Comparison of ENCODE assay signal across 5 worm cellular contexts in the genomic region with DNA sequence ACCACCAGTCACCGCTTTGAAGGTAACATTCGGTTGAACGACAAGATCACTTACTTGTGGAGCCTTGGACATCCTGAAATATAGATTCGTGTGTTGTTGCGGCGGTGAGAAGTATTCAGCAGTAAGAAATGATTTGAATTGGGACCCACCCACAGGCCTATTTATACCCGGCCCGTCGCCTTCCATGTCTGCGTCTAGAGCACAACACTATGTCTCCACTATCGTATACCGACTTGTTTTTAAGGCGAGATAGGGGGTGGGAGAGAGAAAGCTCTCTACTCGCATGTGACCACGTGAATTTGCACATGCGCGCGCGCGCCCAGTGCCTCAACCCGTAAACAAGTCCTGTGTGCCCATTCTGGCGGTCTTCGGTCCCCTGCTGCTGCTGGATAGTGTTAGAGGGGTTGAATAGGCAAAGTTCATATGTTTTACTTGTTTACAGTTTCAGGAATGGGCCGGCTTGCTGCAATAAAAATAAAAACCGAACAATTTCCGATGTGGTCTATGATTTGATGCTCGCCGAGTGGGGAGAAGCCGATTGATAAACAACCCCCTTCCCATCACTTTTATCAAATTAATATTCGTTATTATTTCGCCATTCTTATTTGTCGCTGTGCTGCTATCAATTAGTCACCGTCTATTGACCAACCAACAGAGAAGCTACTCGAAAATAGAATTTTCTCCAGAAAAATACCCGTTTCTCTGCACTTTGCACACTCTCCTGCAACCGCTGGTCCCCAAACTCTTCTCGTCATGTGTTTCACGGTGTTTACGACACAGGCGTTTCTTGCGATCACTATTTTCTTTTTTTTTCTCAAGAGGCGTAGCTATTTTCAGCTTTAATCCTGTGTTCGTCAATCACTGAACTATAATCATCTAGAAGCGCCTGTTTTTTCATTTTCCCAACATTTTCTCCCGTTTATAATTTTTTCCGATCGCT.
TF ChIP-seq lines count a peak whose summit lies in the region.

No protein-coding gene starts in this region.

TF ChIP-seq in whole organism, L1 larva, 84 proteins besides CTCF, POLR2A, EP300 and RAD21 (continued from another document and continues in another):
- TF ChIP-seq F16B12.6 (tag; optimal IDR thresholded peaks at IDR 0.05; lab: Kevin White, UChicago): no peak
- TF ChIP-seq unc-86 (tag; optimal IDR thresholded peaks at IDR 0.05; lab: Kevin White, UChicago): peak; percentile 69
- TF ChIP-seq fos-1 (tag; optimal IDR thresholded peaks at IDR 0.05; lab: Kevin White, UChicago): no peak
- no peak for TF ChIP-seq ceh-63 (GFP tag; optimal IDR thresholded peaks at IDR 0.05; lab: Kevin White, UChicago)
- TF ChIP-seq hlh-17 (GFP tag; optimal IDR thresholded peaks at IDR 0.05; lab: Kevin White, UChicago; ENCODE audit: borderline replicate concordance): no peak
- TF ChIP-seq ceh-8 (GFP tag; optimal IDR thresholded peaks at IDR 0.05; lab: Kevin White, UChicago): no peak
- no peak for TF ChIP-seq ceh-90 (tag; optimal IDR thresholded peaks at IDR 0.05; lab: Kevin White, UChicago)
- peak; percentile 47 for TF ChIP-seq sox-4 (tag; optimal IDR thresholded peaks at IDR 0.05; lab: Kevin White, UChicago)
- TF ChIP-seq xbp-1 (tag; optimal IDR thresholded peaks at IDR 0.05; lab: Kevin White, UChicago): peak; percentile 30
- TF ChIP-seq dpl-1 (GFP tag; optimal IDR thresholded peaks at IDR 0.05; lab: Kevin White, UChicago): peak; percentile 39 to 49 (median 40)
- TF ChIP-seq efl-3 (GFP tag; optimal IDR thresholded peaks at IDR 0.05; lab: Kevin White, UChicago): no peak
- TF ChIP-seq lin-14 (GFP tag; optimal IDR thresholded peaks at IDR 0.05; lab: Kevin White, UChicago): peak; percentile 94
- no peak for TF ChIP-seq mab-9 (GFP tag; IDR thresholded peaks at IDR 0.05; lab: Robert Waterston, UW)
- TF ChIP-seq snpc-4 (tag; optimal IDR thresholded peaks at IDR 0.05; lab: Kevin White, UChicago): peak; percentile 31
- peak; percentile 59 for TF ChIP-seq elt-2 (tag; optimal IDR thresholded peaks at IDR 0.05; lab: Kevin White, UChicago)
- peak; percentile 61 to 86 for TF ChIP-seq lsy-2 (tag; optimal IDR thresholded peaks at IDR 0.05; lab: Kevin White, UChicago)
- TF ChIP-seq tlp-1 (tag; optimal IDR thresholded peaks at IDR 0.05; lab: Kevin White, UChicago): no peak
- peak; percentile 61 for TF ChIP-seq rnt-1 (tag; optimal IDR thresholded peaks at IDR 0.05; lab: Kevin White, UChicago)
- TF ChIP-seq egl-13 (tag; optimal IDR thresholded peaks at IDR 0.05; lab: Kevin White, UChicago): peak; percentile 65
- peak; percentile 28 for TF ChIP-seq irx-1 (tag; optimal IDR thresholded peaks at IDR 0.05; lab: Kevin White, UChicago)
- peak; percentile 85 for TF ChIP-seq fkh-10 (GFP tag; optimal IDR thresholded peaks at IDR 0.05; lab: Kevin White, UChicago)
- peak in 1 of 2 experiments; percentile 93 for TF ChIP-seq mdl-1 (tag; optimal IDR thresholded peaks at IDR 0.05; lab: Kevin White, UChicago)
- TF ChIP-seq aly-2 (tag; optimal IDR thresholded peaks at IDR 0.05; lab: Kevin White, UChicago): no peak
- peak; percentile 55 for TF ChIP-seq ztf-4 (tag; optimal IDR thresholded peaks at IDR 0.05; lab: Kevin White, UChicago)

TF ChIP-seq in whole organism, L2 larva, 48 proteins besides CTCF, POLR2A, EP300 and RAD21 (continued from another document):
- peak; percentile 52 for TF ChIP-seq ama-1 (optimal IDR thresholded peaks at IDR 0.05; lab: Kevin White, UChicago)
- no peak for TF ChIP-seq elt-3 (tag; optimal IDR thresholded peaks at IDR 0.05; lab: Kevin White, UChicago)
- no peak for TF ChIP-seq lin-13 (GFP tag; optimal IDR thresholded peaks at IDR 0.05; lab: Kevin White, UChicago)
- TF ChIP-seq crh-2 (tag; optimal IDR thresholded peaks at IDR 0.05; lab: Kevin White, UChicago): peak; percentile 70
- TF ChIP-seq zag-1 (tag; optimal IDR thresholded peaks at IDR 0.05; lab: Kevin White, UChicago): peak; percentile 14
- TF ChIP-seq Y55F3AM.14 (GFP tag; optimal IDR thresholded peaks at IDR 0.05; lab: Kevin White, UChicago): peak; percentile 57
- no peak for TF ChIP-seq lin-39 (tag; optimal IDR thresholded peaks at IDR 0.05; lab: Kevin White, UChicago)
- no peak for TF ChIP-seq nhr-6 (tag; optimal IDR thresholded peaks at IDR 0.05; lab: Kevin White, UChicago)
- TF ChIP-seq nhr-12 (tag; optimal IDR thresholded peaks at IDR 0.05; lab: Kevin White, UChicago): no peak
- no peak for TF ChIP-seq ztf-1 (GFP tag; conservative IDR thresholded peaks at IDR 0.05; lab: Robert Waterston, UW)
- TF ChIP-seq ztf-11 (tag; optimal IDR thresholded peaks at IDR 0.05; lab: Kevin White, UChicago): no peak
- TF ChIP-seq fos-1 (tag; optimal IDR thresholded peaks at IDR 0.05; lab: Kevin White, UChicago): peak; percentile 38
- TF ChIP-seq sem-4 (tag; optimal IDR thresholded peaks at IDR 0.05; lab: Kevin White, UChicago): peak; percentile 29
TF ChIP-seq in whole organism, L2 larva: peak in this region for 18.

TF ChIP-seq in whole organism, L3 larva, 47 proteins besides CTCF, POLR2A, EP300 and RAD21 (continued from another document):
- no peak for TF ChIP-seq lin-15B (tag; optimal IDR thresholded peaks at IDR 0.05; lab: Kevin White, UChicago)
- peak; percentile 82 for TF ChIP-seq ama-1 (optimal IDR thresholded peaks at IDR 0.05; lab: Kevin White, UChicago)
- no peak for TF ChIP-seq nhr-67 (tag; optimal IDR thresholded peaks at IDR 0.05; lab: Kevin White, UChicago)
- TF ChIP-seq zag-1 (tag; optimal IDR thresholded peaks at IDR 0.05; lab: Kevin White, UChicago): no peak
- TF ChIP-seq nhr-77 (tag; optimal IDR thresholded peaks at IDR 0.05; lab: Kevin White, UChicago): no peak

TF ChIP-seq in whole organism, L4 larva, 104 proteins besides CTCF, POLR2A, EP300 and RAD21 (continued from another document and continues in another):
- TF ChIP-seq ztf-7 (tag; optimal IDR thresholded peaks at IDR 0.05; lab: Kevin White, UChicago): no peak
- TF ChIP-seq zag-1 (tag; optimal IDR thresholded peaks at IDR 0.05; lab: Kevin White, UChicago): no peak
- no peak for TF ChIP-seq snpc-4 (tag; optimal IDR thresholded peaks at IDR 0.05; lab: Kevin White, UChicago)
- no peak for TF ChIP-seq ama-1 (optimal IDR thresholded peaks at IDR 0.05; lab: Kevin White, UChicago)
- peak; percentile 45 for TF ChIP-seq php-3 (GFP tag; IDR thresholded peaks at IDR 0.05; lab: Robert Waterston, UW)
- peak; percentile 65 for TF ChIP-seq tra-1 (GFP tag; IDR thresholded peaks at IDR 0.05; lab: Robert Waterston, UW)
- peak; percentile 71 for TF ChIP-seq nhr-25 (tag; optimal IDR thresholded peaks at IDR 0.05; lab: Kevin White, UChicago; ENCODE audit: borderline replicate concordance, insufficient read depth)
- no peak for TF ChIP-seq nhr-237 (tag; optimal IDR thresholded peaks at IDR 0.05; lab: Kevin White, UChicago)
- TF ChIP-seq nhr-76 (tag; optimal IDR thresholded peaks at IDR 0.05; lab: Kevin White, UChicago): no peak
- TF ChIP-seq ceh-28 (tag; optimal IDR thresholded peaks at IDR 0.05; lab: Kevin White, UChicago): no peak
- peak; percentile 79 for TF ChIP-seq rbr-2 (tag; optimal IDR thresholded peaks at IDR 0.05; lab: Kevin White, UChicago)
- peak; percentile 75 for TF ChIP-seq dve-1 (tag; optimal IDR thresholded peaks at IDR 0.05; lab: Kevin White, UChicago; ENCODE audit: insufficient read depth)
- peak; percentile 40 for TF ChIP-seq nhr-6 (tag; optimal IDR thresholded peaks at IDR 0.05; lab: Kevin White, UChicago)
- TF ChIP-seq unc-62 (GFP tag; optimal IDR thresholded peaks at IDR 0.05 in 1 of 2; lab: Kevin White, UChicago): peak in 1 of 2 experiments; percentile 67
- TF ChIP-seq unc-62 (tag; optimal IDR thresholded peaks at IDR 0.05; lab: Kevin White, UChicago): no peak
- no peak for TF ChIP-seq lir-3 (tag; optimal IDR thresholded peaks at IDR 0.05; lab: Kevin White, UChicago)
- TF ChIP-seq snpc-1.2 (GFP tag; IDR thresholded peaks at IDR 0.05; lab: Robert Waterston, UW): no peak
- no peak for TF ChIP-seq fos-1 (tag; optimal IDR thresholded peaks at IDR 0.05; lab: Kevin White, UChicago)
- no peak for TF ChIP-seq ZK546.5 (tag; optimal IDR thresholded peaks at IDR 0.05; lab: Kevin White, UChicago)
- TF ChIP-seq F44E2.7 (GFP tag; IDR thresholded peaks at IDR 0.05; lab: Robert Waterston, UW): no peak
- 0 out of 2 replicates have a peak, but pooled peaks have one; percentile 14 for TF ChIP-seq nhr-42 (GFP tag; IDR thresholded peaks at IDR 0.05; lab: Robert Waterston, UW)
- no peak for TF ChIP-seq spr-1 (tag; optimal IDR thresholded peaks at IDR 0.05; lab: Kevin White, UChicago)
- TF ChIP-seq daf-8 (GFP tag; IDR thresholded peaks at IDR 0.05; lab: Robert Waterston, UW): no peak
- TF ChIP-seq nhr-111 (GFP tag; optimal IDR thresholded peaks at IDR 0.05; lab: Kevin White, UChicago): no peak
- peak; percentile 60 for TF ChIP-seq hmg-1.1 (GFP tag; IDR thresholded peaks at IDR 0.05; lab: Robert Waterston, UW)
- peak; percentile 82 for TF ChIP-seq dmd-6 (GFP tag; IDR thresholded peaks at IDR 0.05; lab: Robert Waterston, UW)
- TF ChIP-seq mxl-3 (GFP tag; optimal IDR thresholded peaks at IDR 0.05; lab: Kevin White, UChicago): peak; percentile 80
- TF ChIP-seq R02D3.7 (tag; optimal IDR thresholded peaks at IDR 0.05; lab: Kevin White, UChicago): no peak
- TF ChIP-seq daf-12 (tag; optimal IDR thresholded peaks at IDR 0.05; lab: Kevin White, UChicago): no peak
- no peak for TF ChIP-seq F10B5.3 (tag; optimal IDR thresholded peaks at IDR 0.05; lab: Kevin White, UChicago)
- peak; percentile 49 for TF ChIP-seq mes-2 (tag; optimal IDR thresholded peaks at IDR 0.05; lab: Kevin White, UChicago; ENCODE audit: poor library complexity, severe bottlenecking)
- no peak; the same call in none of the 2 replicates for TF ChIP-seq lin-38 (GFP tag; IDR thresholded peaks at IDR 0.05; lab: Robert Waterston, UW)
- no peak for TF ChIP-seq unc-130 (GFP tag; optimal IDR thresholded peaks at IDR 0.05; lab: Kevin White, UChicago)
- 0 out of 4 replicates have a peak, but pooled peaks of 1 of the 2 experiments have one; percentile 35 for TF ChIP-seq madf-5 (GFP tag; IDR thresholded peaks at IDR 0.05; lab: Robert Waterston, UW)
- TF ChIP-seq cey-2 (tag; optimal IDR thresholded peaks at IDR 0.05; lab: Kevin White, UChicago; ENCODE audit: borderline replicate concordance, insufficient read depth): no peak
- TF ChIP-seq duxl-1 (tag; optimal IDR thresholded peaks at IDR 0.05; lab: Kevin White, UChicago; ENCODE audit: poor library complexity): peak; percentile 36
- TF ChIP-seq lin-1 (GFP tag; IDR thresholded peaks at IDR 0.05; lab: Robert Waterston, UW): peak; percentile 25; the same call in 1 of the 2 replicates
- no peak; the same call in 1 of the 2 replicates for TF ChIP-seq daf-19 (GFP tag; conservative IDR thresholded peaks at IDR 0.05; lab: Robert Waterston, UW)
- no peak for TF ChIP-seq ceh-82 (tag; optimal IDR thresholded peaks at IDR 0.05; lab: Kevin White, UChicago)
- no peak for TF ChIP-seq ceh-62 (tag; optimal IDR thresholded peaks at IDR 0.05; lab: Kevin White, UChicago)

TF ChIP-seq in whole organism, young adult, 124 proteins besides CTCF, POLR2A, EP300 and RAD21 (continued from another document and continues in another):
- TF ChIP-seq sdz-38 (tag; optimal IDR thresholded peaks at IDR 0.05; lab: Kevin White, UChicago) (no peak), F55B11.4 (tag; optimal IDR thresholded peaks at IDR 0.05; lab: Kevin White, UChicago; ENCODE audit: borderline replicate concordance, insufficient read depth) (no peak), pbrm-1 (GFP tag; IDR thresholded peaks at IDR 0.05; lab: Robert Waterston, UW) (peak; percentile 50; the same call in 1 of the 2 replicates), rpc-1 (optimal IDR thresholded peaks at IDR 0.05; lab: Kevin White, UChicago) (no peak), rpc-1 (tag; optimal IDR thresholded peaks at IDR 0.05; lab: Kevin White, UChicago) (no peak), snpc-1.1 (tag; optimal IDR thresholded peaks at IDR 0.05; lab: Kevin White, UChicago; ENCODE audit: insufficient read depth) (no peak), nfya-1 (tag; optimal IDR thresholded peaks at IDR 0.05; lab: Kevin White, UChicago; ENCODE audit: borderline replicate concordance, insufficient read depth) (no peak), nhr-90 (tag; optimal IDR thresholded peaks at IDR 0.05; lab: Kevin White, UChicago) (peak; percentile 46), lin-35 (GFP tag; optimal IDR thresholded peaks at IDR 0.05; lab: Kevin White, UChicago) (peak in 1 of 3 experiments; percentile 19), Y79H2A.3 (GFP tag; conservative IDR thresholded peaks at IDR 0.05; lab: Robert Waterston, UW) (0 out of 2 replicates have a peak, but pooled peaks have one; percentile 8), egl-44 (GFP tag; IDR thresholded peaks at IDR 0.05; lab: Robert Waterston, UW) (peak; percentile 85), madf-10 (tag; optimal IDR thresholded peaks at IDR 0.05; lab: Kevin White, UChicago) (no peak), snpc-3.4 (tag; optimal IDR thresholded peaks at IDR 0.05; lab: Kevin White, UChicago) (no peak), let-607 (tag; optimal IDR thresholded peaks at IDR 0.05; lab: Kevin White, UChicago) (no peak), dpff-1 (tag; optimal IDR thresholded peaks at IDR 0.05; lab: Kevin White, UChicago) (no peak), cebp-2 (GFP tag; IDR thresholded peaks at IDR 0.05; lab: Robert Waterston, UW) (no peak), Y67H2A.10 (GFP tag; conservative IDR thresholded peaks at IDR 0.05; lab: Robert Waterston, UW) (0 out of 2 replicates have a peak, but pooled peaks have one; percentile 37), K12H6.12 (tag; optimal IDR thresholded peaks at IDR 0.05; lab: Kevin White, UChicago) (peak; percentile 94), F52B5.7 (tag; optimal IDR thresholded peaks at IDR 0.05; lab: Kevin White, UChicago) (peak; percentile 79), ztf-28 (GFP tag; IDR thresholded peaks at IDR 0.05; lab: Robert Waterston, UW) (0 out of 2 replicates have a peak, but pooled peaks have one; percentile 24), nfyb-1 (GFP tag; IDR thresholded peaks at IDR 0.05; lab: Robert Waterston, UW) (peak; percentile 76; the same call in 1 of the 2 replicates), B0261.1 (tag; optimal IDR thresholded peaks at IDR 0.05; lab: Kevin White, UChicago) (no peak), akir-1 (GFP tag; optimal IDR thresholded peaks at IDR 0.05; lab: Kevin White, UChicago) (peak; percentile 7), nhr-80 (tag; optimal IDR thresholded peaks at IDR 0.05; lab: Kevin White, UChicago) (peak; percentile 42), fkh-3 (tag; optimal IDR thresholded peaks at IDR 0.05; lab: Kevin White, UChicago) (no peak), athp-1 (tag; optimal IDR thresholded peaks at IDR 0.05; lab: Kevin White, UChicago) (peak; percentile 35), chd-7 (tag; optimal IDR thresholded peaks at IDR 0.05; lab: Kevin White, UChicago) (peak; percentile 29), B0035.1 (tag; optimal IDR thresholded peaks at IDR 0.05; lab: Kevin White, UChicago) (no peak), gei-17 (GFP tag; optimal IDR thresholded peaks at IDR 0.05; lab: Kevin White, UChicago) (peak; percentile 25), F10E7.11 (tag; optimal IDR thresholded peaks at IDR 0.05; lab: Kevin White, UChicago) (no peak), ceh-79 (tag; optimal IDR thresholded peaks at IDR 0.05; lab: Kevin White, UChicago) (peak; percentile 43), Y53F4B.3 (GFP tag; IDR thresholded peaks at IDR 0.05; lab: Robert Waterston, UW) (no peak), hmg-1.2 (GFP tag; IDR thresholded peaks at IDR 0.05; lab: Robert Waterston, UW) (peak; percentile 64), egl-18 (GFP tag; IDR thresholded peaks at IDR 0.05; lab: Robert Waterston, UW) (0 out of 2 replicates have a peak, but pooled peaks have one; percentile 3), Y95B8A.8 (GFP tag; IDR thresholded peaks at IDR 0.05; lab: Robert Waterston, UW) (no peak), F57C9.4 (tag; optimal IDR thresholded peaks at IDR 0.05; lab: Kevin White, UChicago) (no peak), madf-6 (GFP tag; IDR thresholded peaks at IDR 0.05; lab: Robert Waterston, UW) (peak; percentile 47; the same call in 1 of the 2 replicates), hmg-20 (GFP tag; IDR thresholded peaks at IDR 0.05; lab: Robert Waterston, UW) (no peak), D2030.7 (GFP tag; IDR thresholded peaks at IDR 0.05; lab: Robert Waterston, UW) (no peak), hrde-1 (tag; optimal IDR thresholded peaks at IDR 0.05; lab: Kevin White, UChicago; ENCODE audit: borderline replicate concordance) (no peak), xnd-1 (tag; optimal IDR thresholded peaks at IDR 0.05; lab: Kevin White, UChicago) (no peak), rcor-1 (GFP tag; IDR thresholded peaks at IDR 0.05; lab: Robert Waterston, UW) (peak; percentile 29; the same call in 1 of the 2 replicates), lsl-1 (GFP tag; optimal IDR thresholded peaks at IDR 0.05; lab: Kevin White, UChicago) (peak; percentile 22), mel-28 (tag; optimal IDR thresholded peaks at IDR 0.05; lab: Kevin White, UChicago; ENCODE audit: borderline replicate concordance) (peak; percentile 15)
